Worm (Caenorhabditis elegans) whole organism, mixed stage, embryonic: Measurements from ENCODE around the gene unc-51.

Source experiments
- ceh-39 ChIP-seq: fragments of 150-350 bp; optimal IDR thresholded peaks from 2 replicates; lab custom pipeline; 2014; ENCODE audit warnings: missing biosample characterization, missing genetic modification characterization
- hlh-1 ChIP-seq: fragments of 150-350 bp; optimal IDR thresholded peaks from 2 replicates; lab custom pipeline; 2014; ENCODE audit warnings: missing biosample characterization, missing genetic modification reagents, missing genetic modification characterization
- snpc-4 ChIP-seq: fragments of 150-350 bp; optimal IDR thresholded peaks from 2 replicates; lab custom pipeline; 2014; ENCODE audit warnings: missing biosample characterization, missing genetic modification characterization

- TF ChIP-seq snpc-4 (tag; lab: Kevin White, UChicago): no peak
- TF ChIP-seq ceh-39: no peak
- TF ChIP-seq hlh-1 (tag; lab: Kevin White, UChicago): no peak
Observed at ce11 chrV:19986788-19987187, 17.5 kb downstream of the unc-51 start.
